Fruit fly (Drosophila melanogaster) whole organism: ENCODE results near the gene Sytbeta.

Experiments
- CG8478 ChIP-seq: fragments of >200 bp; optimal IDR thresholded peaks from 2 replicates; lab custom pipeline; 2018; ENCODE audit warnings: inconsistent platforms
- Dll ChIP-seq: fragments of >200 bp; optimal IDR thresholded peaks from 2 replicates; lab custom pipeline; 2017
- EcR ChIP-seq, 2 experiments: fragments of >200 bp; optimal IDR thresholded peaks; 2 replicates each; lab custom pipeline; 2017; ENCODE audit warnings: missing biosample characterization in 2 of 2, missing genetic modification characterization in 2 of 2, missing genetic modification reagents in 2 of 2
- pan ChIP-seq: fragments of >200 bp; optimal IDR thresholded peaks from 2 replicates; lab custom pipeline; 2017
- psq ChIP-seq: fragments of >200 bp; optimal IDR thresholded peaks from 2 replicates; lab custom pipeline; 2017
- usp ChIP-seq: fragments of >200 bp; optimal IDR thresholded peaks from 2 replicates; lab custom pipeline; 2017; ENCODE audit warnings: missing biosample characterization, missing genetic modification characterization, mixed read lengths

- TF ChIP-seq EcR (GFP tag; optimal IDR thresholded peaks at IDR 0.05; lab: Kevin White, UChicago) = no peak
- TF ChIP-seq psq (lab: Kevin White, UChicago) = no peak
- no peak for TF ChIP-seq pan
- no peak for TF ChIP-seq Dll
- no peak for TF ChIP-seq usp (GFP tag; lab: Kevin White, UChicago)
- TF ChIP-seq CG8478 (lab: Kevin White, UChicago) = no peak
Measured at dm6 chr3L:15089083-15089704, 24.4 kb upstream of the Sytbeta start.
